Worm (Caenorhabditis elegans): ENCODE measurements around the gene col-99.

Gene col-99

ce11 chrIV:132095-132494, 15.6 kb downstream of the col-99 start, which contains the start of gene daf-1 (continued):
- TF ChIP-seq npax-4 (tag; optimal IDR thresholded peaks at IDR 0.05): no peak
- TF ChIP-seq syd-9 (tag; optimal IDR thresholded peaks at IDR 0.05): no peak
- TF ChIP-seq ets-4 (tag; optimal IDR thresholded peaks at IDR 0.05): no peak
- TF ChIP-seq zip-5 (tag; optimal IDR thresholded peaks at IDR 0.05): no peak
- no peak for TF ChIP-seq unc-86 (tag; optimal IDR thresholded peaks at IDR 0.05)
- no peak for TF ChIP-seq K02D7.2 (tag; optimal IDR thresholded peaks at IDR 0.05)
- TF ChIP-seq unc-42 (tag; optimal IDR thresholded peaks at IDR 0.05): peak; percentile 5

- TF ChIP-seq ztf-16 (tag; optimal IDR thresholded peaks at IDR 0.05) (no peak), ceh-22 (tag; optimal IDR thresholded peaks at IDR 0.05) (no peak), syd-9 (tag; optimal IDR thresholded peaks at IDR 0.05) (no peak), zip-5 (tag; optimal IDR thresholded peaks at IDR 0.05) (no peak), K02D7.2 (tag; optimal IDR thresholded peaks at IDR 0.05) (no peak), dve-1 (tag; optimal IDR thresholded peaks at IDR 0.05) (no peak), fkh-6 (tag; optimal IDR thresholded peaks at IDR 0.05) (no peak), ahr-1 (tag; optimal IDR thresholded peaks at IDR 0.05) (no peak), sdc-2 (tag; optimal IDR thresholded peaks at IDR 0.05) (no peak), ceh-30 (tag; optimal IDR thresholded peaks at IDR 0.05) (no peak), unc-42 (tag; optimal IDR thresholded peaks at IDR 0.05) (no peak), sox-2 (GFP tag; IDR thresholded peaks at IDR 0.05) (no peak), unc-55 (GFP tag; optimal IDR thresholded peaks at IDR 0.05) (no peak), pros-1 (tag; optimal IDR thresholded peaks at IDR 0.05) (no peak), tbx-2 (tag; optimal IDR thresholded peaks at IDR 0.05) (no peak), eyg-1 (tag; optimal IDR thresholded peaks at IDR 0.05) (no peak), pag-3 (tag; optimal IDR thresholded peaks at IDR 0.05; ENCODE audit: borderline replicate concordance) (no peak), lim-6 (tag; optimal IDR thresholded peaks at IDR 0.05) (no peak), hlh-8 (tag; optimal IDR thresholded peaks at IDR 0.05) (no peak), pqm-1 (tag; optimal IDR thresholded peaks at IDR 0.05) (no peak)
These were observed 17.6 kb downstream of the col-99 start for ce11 chrIV:130150-130549.

ce11 chrIV:128525-128924, 19.2 kb downstream of the col-99 start:
- TF ChIP-seq elt-2 (tag; optimal IDR thresholded peaks at IDR 0.05) (peak; percentile 21), eyg-1 (tag; optimal IDR thresholded peaks at IDR 0.05) (no peak), ceh-19 (GFP tag; optimal IDR thresholded peaks at IDR 0.05) (peak; percentile 22)

- TF ChIP-seq nhr-11 (tag; optimal IDR thresholded peaks at IDR 0.05) (no peak), unc-86 (tag; optimal IDR thresholded peaks at IDR 0.05) (no peak), tbx-2 (tag; optimal IDR thresholded peaks at IDR 0.05) (peak; percentile 6), ceh-34 (tag; optimal IDR thresholded peaks at IDR 0.05) (peak; percentile 78), hlh-30 (tag; optimal IDR thresholded peaks at IDR 0.05; ENCODE audit: insufficient read depth) (no peak), unc-42 (tag; optimal IDR thresholded peaks at IDR 0.05) (peak; percentile 27), ceh-31 (tag; optimal IDR thresholded peaks at IDR 0.05) (peak; percentile 55), elt-2 (tag; optimal IDR thresholded peaks at IDR 0.05) (peak; percentile 36), nfya-1 (tag; optimal IDR thresholded peaks at IDR 0.05) (peak; percentile 59), ets-4 (tag; optimal IDR thresholded peaks at IDR 0.05) (peak; percentile 16), K09A11.1 (tag; optimal IDR thresholded peaks at IDR 0.05; ENCODE audit: insufficient read depth) (peak; percentile 58), ceh-48 (tag; optimal IDR thresholded peaks at IDR 0.05) (peak; percentile 69), ceh-14 (tag; optimal IDR thresholded peaks at IDR 0.05) (peak; percentile 7), fkh-10 (GFP tag; optimal IDR thresholded peaks at IDR 0.05) (no peak)
These were observed 21.6 kb downstream of the col-99 start, which contains the start of the genes grld-1 and cox-6C for ce11 chrIV:125881-126781. grld-1 (minus strand) TSS chrIV:125931. cox-6C (plus strand) TSS chrIV:126731.
